Fruit fly (Drosophila melanogaster) whole organism, embryonic: ENCODE measurements around the gene CG6569.

Experiments
- CG14860 ChIP-seq: fragments of 200-800 bp; sonication (Bioruptor generic); IDR thresholded peaks from 3 replicates; pipeline ENCODE4 v1.3.6; 2022; ENCODE audit warnings: missing biosample characterization, missing genetic modification characterization; ENCODE audit not compliant: partially characterized antibody
- CG6272 ChIP-seq: fragments of 200-800 bp; sonication (Bioruptor generic); IDR thresholded peaks from 2 replicates; pipeline ENCODE4 v1.3.6; 2022; ENCODE audit warnings: missing biosample characterization, missing genetic modification characterization
- CG8388 ChIP-seq: fragments of 200-800 bp; sonication (Bioruptor generic); optimal IDR thresholded peaks from 2 replicates; lab custom pipeline; 2019; ENCODE audit warnings: missing biosample characterization, mild to moderate bottlenecking, missing genetic modification characterization, moderate library complexity
- Gug ChIP-seq: fragments of 200-800 bp; sonication (Bioruptor generic); IDR thresholded peaks from 4 replicates; pipeline ENCODE4 v1.3.6; 2022; ENCODE audit warnings: missing biosample characterization, missing genetic modification characterization
- Hmr ChIP-seq: fragments of 200-800 bp; sonication (Bioruptor generic); optimal IDR thresholded peaks from 3 replicates; lab custom pipeline; 2017; ENCODE audit warnings: mild to moderate bottlenecking, missing biosample characterization, missing genetic modification reagents, missing genetic modification characterization
- Hr39 ChIP-seq: fragments of >200 bp; optimal IDR thresholded peaks from 2 replicates; lab custom pipeline; 2017
- Taf1 ChIP-seq: fragments of 200-800 bp; sonication (Bioruptor generic); IDR thresholded peaks from 2 replicates; pipeline ENCODE4 v1.3.6; 2022; ENCODE audit warnings: missing biosample characterization, missing genetic modification characterization
- br ChIP-seq: fragments of >200 bp; optimal IDR thresholded peaks from 2 replicates; lab custom pipeline; 2017
- chinmo ChIP-seq: fragments of 200-800 bp; sonication (Bioruptor generic); IDR thresholded peaks from 4 replicates; pipeline ENCODE4 v1.3.6; 2022; ENCODE audit warnings: missing biosample characterization, missing genetic modification characterization; ENCODE audit not compliant: partially characterized antibody
- esg ChIP-seq: fragments of 200-800 bp; sonication (Bioruptor generic); conservative IDR thresholded peaks from 2 replicates; pipeline ENCODE4 v1.3.6; 2022; ENCODE audit warnings: missing biosample characterization, missing genetic modification characterization
- usp ChIP-seq: fragments of >200 bp; optimal IDR thresholded peaks from 2 replicates; lab custom pipeline; 2017; ENCODE audit warnings: missing biosample characterization, missing genetic modification characterization

dm6 chr3R:21863817-21864384 lies 3.8 kb downstream of the CG6569 start:
- TF ChIP-seq esg (GFP tag; lab: Robert Waterston, UW) (no peak), chinmo (GFP tag; lab: Robert Waterston, UW) (no peak), Taf1 (GFP tag; lab: Robert Waterston, UW) (no peak), CG8388 (GFP tag; lab: Kevin White, UChicago) (no peak), usp (GFP tag; lab: Kevin White, UChicago) (no peak), CG6272 (GFP tag; lab: Robert Waterston, UW) (no peak), Hr39 (lab: Kevin White, UChicago) (no peak), Hmr (GFP tag; lab: Kevin White, UChicago) (no peak), Gug (GFP tag; lab: Robert Waterston, UW) (no peak), br (no peak), CG14860 (GFP tag; lab: Robert Waterston, UW) (no peak)
